Worm (Caenorhabditis elegans): Measurements from ENCODE around the gene K10D11.5.

Gene K10D11.5

DNA sequence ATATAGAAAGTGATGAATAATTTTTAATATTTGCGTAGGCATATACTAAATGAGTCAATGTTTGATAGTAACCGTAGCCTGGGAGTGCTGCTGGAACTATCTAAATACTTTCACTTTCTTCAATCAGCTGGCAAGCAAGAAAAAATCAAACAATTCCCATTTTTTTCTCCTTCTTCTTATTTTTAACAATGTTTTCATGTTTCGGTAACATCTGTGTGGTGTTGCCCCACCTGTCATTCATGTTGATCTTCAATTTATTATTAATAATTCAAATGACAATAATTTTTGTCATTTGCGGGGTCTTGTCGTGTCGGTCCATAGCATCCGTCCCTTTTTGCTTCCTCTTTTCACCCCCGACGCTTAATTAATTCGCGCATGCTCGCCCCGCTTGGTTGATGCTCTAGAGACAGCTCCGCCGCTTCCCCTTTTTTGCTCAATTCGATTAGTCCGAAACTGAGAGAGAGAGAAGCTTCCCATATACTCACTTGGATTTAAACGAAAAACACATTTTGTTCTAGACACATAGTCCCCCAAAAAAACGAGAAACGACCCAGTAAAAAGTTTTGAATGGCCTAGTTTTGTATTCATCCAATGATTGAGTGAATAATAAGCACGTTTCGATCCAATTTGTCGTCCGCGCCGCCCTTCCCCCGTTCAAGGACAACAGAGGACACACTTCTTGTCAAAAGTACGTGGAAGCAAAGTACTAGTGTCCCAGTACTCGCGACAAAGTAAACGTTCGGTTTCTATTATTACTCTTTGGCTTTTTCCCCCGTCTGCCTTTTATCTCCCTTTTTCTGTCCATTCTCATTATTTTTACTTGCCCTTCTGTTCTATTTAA lies 36.4 kb upstream of the K10D11.5 start:
- peak; percentile 75 for TF ChIP-seq ces-1 (GFP tag; optimal IDR thresholded peaks at IDR 0.05)
- TF ChIP-seq lin-13 (tag; optimal IDR thresholded peaks at IDR 0.05): no peak
- TF ChIP-seq mep-1 (tag; optimal IDR thresholded peaks at IDR 0.05): no peak
- peak; percentile 62 for TF ChIP-seq mls-2 (tag; optimal IDR thresholded peaks at IDR 0.05)
- peak; percentile 10 for TF ChIP-seq unc-62 (GFP tag; optimal IDR thresholded peaks at IDR 0.05)
- TF ChIP-seq nhr-237 (tag; optimal IDR thresholded peaks at IDR 0.05): no peak
- no peak for TF ChIP-seq pha-4 (tag; optimal IDR thresholded peaks at IDR 0.05)
- TF ChIP-seq lin-32 (GFP tag; optimal IDR thresholded peaks at IDR 0.05): no peak

DNA sequence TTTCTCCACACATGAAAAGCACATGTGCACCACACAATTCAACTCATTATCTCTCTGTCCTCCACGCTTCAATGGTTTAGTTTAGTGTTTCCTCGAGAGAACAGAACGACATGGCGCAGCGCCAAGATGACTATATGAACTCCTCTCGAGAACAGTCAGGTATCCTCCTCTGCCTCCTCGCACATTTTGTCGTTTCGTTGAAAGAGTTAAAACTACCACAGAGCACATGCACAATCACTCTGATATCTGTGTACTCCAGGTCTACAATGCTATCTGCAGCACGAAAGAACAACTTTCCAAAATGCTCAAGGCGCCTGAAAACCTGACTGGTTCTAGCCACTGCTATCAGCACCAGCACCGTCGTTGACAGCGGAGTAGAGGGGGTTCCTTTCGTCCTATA lies 35.1 kb upstream of the K10D11.5 start:
- no peak for TF ChIP-seq snpc-4 (tag; optimal IDR thresholded peaks at IDR 0.05)
- no peak for TF ChIP-seq ceh-43 (GFP tag; optimal IDR thresholded peaks at IDR 0.05)
- TF ChIP-seq nhr-76 (tag; optimal IDR thresholded peaks at IDR 0.05): no peak

DNA sequence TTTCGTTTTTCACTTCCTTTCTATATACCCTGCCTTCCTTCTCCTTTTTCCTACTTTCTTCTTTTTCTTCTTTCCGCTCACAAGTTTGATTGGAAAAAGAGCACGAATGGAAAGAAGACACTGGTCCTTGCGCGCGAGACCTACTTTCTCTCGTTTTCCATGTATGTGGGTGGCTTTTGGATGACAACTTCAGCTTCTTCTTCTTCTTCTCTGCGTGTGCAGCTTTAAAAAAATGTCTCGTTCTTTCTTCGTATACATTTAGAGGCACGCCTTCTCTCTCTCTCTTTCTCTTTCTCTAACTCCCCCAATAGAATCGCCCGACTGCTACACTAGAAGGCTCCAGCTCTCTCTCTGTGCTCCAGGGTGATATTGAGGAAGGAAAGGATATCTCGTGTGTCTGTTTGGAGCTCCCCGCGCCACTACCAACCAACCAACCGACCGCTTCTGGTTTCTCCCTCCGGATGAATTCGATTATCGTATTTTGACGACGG lies 34.3 kb upstream of the K10D11.5 start:
- TF ChIP-seq sptf-1 (tag; optimal IDR thresholded peaks at IDR 0.05) (peak; percentile 47), sem-2 (GFP tag; optimal IDR thresholded peaks at IDR 0.05) (no peak), mab-5 (tag; optimal IDR thresholded peaks at IDR 0.05) (no peak), mls-2 (tag; optimal IDR thresholded peaks at IDR 0.05) (no peak), elt-1 (tag; optimal IDR thresholded peaks at IDR 0.05; ENCODE audit: borderline replicate concordance, insufficient read depth) (no peak), nhr-12 (tag; optimal IDR thresholded peaks at IDR 0.05) (no peak), ham-2 (GFP tag; optimal IDR thresholded peaks at IDR 0.05) (no peak), mep-1 (tag; optimal IDR thresholded peaks at IDR 0.05) (no peak), M03D4.4 (tag; optimal IDR thresholded peaks at IDR 0.05) (peak; percentile 35), ces-1 (GFP tag; optimal IDR thresholded peaks at IDR 0.05) (peak; percentile 89), nhr-28 (tag; optimal IDR thresholded peaks at IDR 0.05) (no peak), flh-1 (GFP tag; optimal IDR thresholded peaks at IDR 0.05) (no peak), lin-13 (tag; optimal IDR thresholded peaks at IDR 0.05) (no peak)

DNA sequence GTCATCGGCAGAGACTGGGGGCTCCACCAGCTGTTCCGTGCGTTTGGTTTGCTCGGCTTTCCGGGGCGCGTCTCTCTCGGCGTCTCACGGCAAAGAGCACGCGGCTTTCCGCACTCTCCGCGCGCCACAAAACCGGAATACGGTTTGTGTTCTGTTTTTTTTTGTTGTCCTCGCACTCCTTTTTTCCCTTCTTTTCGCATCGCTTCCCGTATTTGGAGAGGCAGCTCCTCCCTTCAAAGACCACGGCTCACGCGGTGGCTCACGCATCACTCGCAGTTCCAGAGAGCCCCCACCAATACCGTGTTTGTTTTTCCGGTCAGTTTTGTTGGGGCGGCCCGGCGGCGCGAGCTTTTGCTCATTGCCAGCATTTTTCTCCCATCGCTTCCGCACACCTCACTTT lies 31.2 kb upstream of the K10D11.5 start:
- peak; percentile 27 for TF ChIP-seq drap-1 (GFP tag; optimal IDR thresholded peaks at IDR 0.05)
- TF ChIP-seq unc-120 (tag; optimal IDR thresholded peaks at IDR 0.05; ENCODE audit: poor library complexity, severe bottlenecking): peak; percentile 31
- TF ChIP-seq pha-4 (tag; optimal IDR thresholded peaks at IDR 0.05): peak; percentile 8
- no peak for TF ChIP-seq cnd-1 (tag; optimal IDR thresholded peaks at IDR 0.05)
- TF ChIP-seq mab-5 (tag; optimal IDR thresholded peaks at IDR 0.05): no peak
- TF ChIP-seq sptf-1 (tag; optimal IDR thresholded peaks at IDR 0.05): peak; percentile 51
- TF ChIP-seq unc-62 (GFP tag; optimal IDR thresholded peaks at IDR 0.05): no peak
- TF ChIP-seq snpc-4 (tag; optimal IDR thresholded peaks at IDR 0.05): no peak

DNA sequence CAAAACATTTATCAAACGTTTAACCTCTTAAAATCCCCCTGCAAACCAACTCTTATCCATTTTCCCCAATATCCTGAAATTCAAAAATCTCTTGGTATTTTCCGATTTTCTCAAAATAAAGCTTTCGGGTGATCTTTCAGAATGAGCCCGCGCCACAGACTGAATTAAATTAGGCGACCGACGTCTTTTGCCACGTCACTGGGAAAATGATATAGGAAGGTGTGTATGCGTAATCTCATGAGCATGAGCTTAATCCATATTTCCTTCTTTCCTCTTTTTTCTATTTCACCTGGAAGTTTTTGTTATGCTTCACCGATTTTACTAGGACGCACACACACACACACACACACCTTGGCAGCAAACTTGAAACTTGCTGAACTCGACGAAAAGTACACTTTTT lies 29.4 kb upstream of the K10D11.5 start:
- TF ChIP-seq ceh-83 (GFP tag; optimal IDR thresholded peaks at IDR 0.05) (no peak), tbx-8 (GFP tag; optimal IDR thresholded peaks at IDR 0.05) (no peak), lin-13 (tag; optimal IDR thresholded peaks at IDR 0.05) (no peak), unc-120 (tag; optimal IDR thresholded peaks at IDR 0.05; ENCODE audit: poor library complexity, severe bottlenecking) (no peak), bed-3 (GFP tag; optimal IDR thresholded peaks at IDR 0.05) (no peak), ces-1 (GFP tag; optimal IDR thresholded peaks at IDR 0.05) (no peak), unc-39 (tag; optimal IDR thresholded peaks at IDR 0.05) (no peak), hlh-1 (tag; optimal IDR thresholded peaks at IDR 0.05) (no peak), pha-4 (tag; optimal IDR thresholded peaks at IDR 0.05) (no peak), nhr-12 (tag; optimal IDR thresholded peaks at IDR 0.05) (no peak), ztf-11 (tag; optimal IDR thresholded peaks at IDR 0.05) (no peak), mep-1 (tag; optimal IDR thresholded peaks at IDR 0.05) (no peak), ceh-43 (GFP tag; optimal IDR thresholded peaks at IDR 0.05) (no peak), elt-3 (tag; optimal IDR thresholded peaks at IDR 0.05) (no peak), snpc-4 (tag; optimal IDR thresholded peaks at IDR 0.05) (no peak), flh-1 (GFP tag; optimal IDR thresholded peaks at IDR 0.05) (no peak), blmp-1 (tag; optimal IDR thresholded peaks at IDR 0.05) (no peak), nhr-28 (tag; optimal IDR thresholded peaks at IDR 0.05) (no peak)

Measured in whole organism, mixed stage, embryonic.